Worm (Caenorhabditis elegans): Measurements from ENCODE around the gene T01B4.3.

- no peak for TF ChIP-seq unc-62 (GFP tag; optimal IDR thresholded peaks at IDR 0.05)
- TF ChIP-seq mdl-1 (tag; optimal IDR thresholded peaks at IDR 0.05): no peak
- TF ChIP-seq elt-2 (tag; optimal IDR thresholded peaks at IDR 0.05): peak; percentile 32
- TF ChIP-seq ZK546.5 (tag; optimal IDR thresholded peaks at IDR 0.05): no peak
- TF ChIP-seq unc-39 (tag; optimal IDR thresholded peaks at IDR 0.05): no peak
- TF ChIP-seq nhr-76 (tag; optimal IDR thresholded peaks at IDR 0.05): no peak
Observed at ce11 chrX:16275255-16275813, 42.2 kb downstream of the T01B4.3 start, which contains the start of gene sdc-1.
